Worm (Caenorhabditis elegans): ENCODE measurements around the gene idpb-3.
A peak's percentile ranks its signal among the peaks of the same experiment; 100 is the strongest.

idpb-3 gene

DNA sequence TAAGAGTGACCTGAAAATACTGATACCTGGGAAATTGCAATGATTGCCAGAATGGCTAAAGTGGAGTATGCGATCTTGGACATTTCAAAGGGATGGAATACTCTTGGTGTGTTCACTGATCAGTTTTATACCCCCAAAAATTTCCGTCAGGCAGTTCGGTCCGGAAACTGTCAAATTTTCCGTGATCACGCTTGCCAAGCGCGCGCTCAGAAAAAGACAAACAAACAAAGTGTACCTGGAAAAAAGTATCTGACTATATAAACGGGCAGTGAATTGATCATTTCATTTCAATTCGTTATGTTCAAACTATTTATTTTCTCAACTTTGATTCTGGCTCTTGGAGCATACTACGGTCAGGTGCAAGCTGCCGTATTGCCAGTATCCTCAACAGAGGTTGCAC is at the start of gene idpb-3, which contains the start of gene idpb-1:
Gene idpb-3 (minus strand): TSS at position 101 of the 400 bp plus-strand sequence.
Gene idpb-1 (plus strand): TSS at position 284 of the 400 bp plus-strand sequence.
- TF ChIP-seq mml-1 (tag; optimal IDR thresholded peaks at IDR 0.05): no peak
- no peak for TF ChIP-seq hmg-11 (tag; optimal IDR thresholded peaks at IDR 0.05)
- TF ChIP-seq elt-2 (tag; optimal IDR thresholded peaks at IDR 0.05): no peak
- TF ChIP-seq lsy-12 (tag; optimal IDR thresholded peaks at IDR 0.05): no peak

DNA sequence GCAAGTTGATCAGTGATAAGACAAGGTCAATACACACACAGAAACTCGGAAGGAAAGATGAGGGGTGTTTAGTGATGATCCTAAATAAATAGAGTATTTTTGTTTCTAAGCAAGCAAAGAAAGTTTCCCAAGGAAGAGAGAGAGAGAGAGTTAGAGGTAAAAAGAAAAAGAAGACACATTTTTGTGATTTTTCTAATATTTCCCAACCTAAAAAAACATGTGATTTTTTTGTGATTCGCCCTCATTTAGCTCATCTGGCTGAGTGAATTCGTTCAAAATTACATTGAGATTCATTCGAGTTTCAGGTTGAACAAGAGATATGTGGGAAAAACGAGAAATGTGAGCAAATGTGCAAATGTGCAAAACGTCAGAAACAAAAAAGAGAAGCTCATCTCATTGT is 49.2 kb upstream of the idpb-3 start, which contains the start of gene srb-16:
Gene srb-16 (minus strand): TSS at position 101 of the 400 bp plus-strand sequence.
- TF ChIP-seq ama-1 (optimal IDR thresholded peaks at IDR 0.05) (no peak), elt-3 (tag; optimal IDR thresholded peaks at IDR 0.05) (no peak), fos-1 (tag; optimal IDR thresholded peaks at IDR 0.05) (no peak), zag-1 (tag; optimal IDR thresholded peaks at IDR 0.05) (no peak), nhr-237 (tag; optimal IDR thresholded peaks at IDR 0.05) (no peak), unc-62 (GFP tag; optimal IDR thresholded peaks at IDR 0.05) (no peak), nhr-67 (tag; optimal IDR thresholded peaks at IDR 0.05) (no peak), nfya-1 (tag; optimal IDR thresholded peaks at IDR 0.05; ENCODE audit: insufficient read depth) (no peak), lsy-12 (tag; optimal IDR thresholded peaks at IDR 0.05) (no peak), sea-2 (GFP tag; optimal IDR thresholded peaks at IDR 0.05) (no peak), ceh-9 (tag; optimal IDR thresholded peaks at IDR 0.05) (no peak), pqm-1 (tag; optimal IDR thresholded peaks at IDR 0.05) (no peak), fkh-2 (tag; optimal IDR thresholded peaks at IDR 0.05) (no peak)

DNA sequence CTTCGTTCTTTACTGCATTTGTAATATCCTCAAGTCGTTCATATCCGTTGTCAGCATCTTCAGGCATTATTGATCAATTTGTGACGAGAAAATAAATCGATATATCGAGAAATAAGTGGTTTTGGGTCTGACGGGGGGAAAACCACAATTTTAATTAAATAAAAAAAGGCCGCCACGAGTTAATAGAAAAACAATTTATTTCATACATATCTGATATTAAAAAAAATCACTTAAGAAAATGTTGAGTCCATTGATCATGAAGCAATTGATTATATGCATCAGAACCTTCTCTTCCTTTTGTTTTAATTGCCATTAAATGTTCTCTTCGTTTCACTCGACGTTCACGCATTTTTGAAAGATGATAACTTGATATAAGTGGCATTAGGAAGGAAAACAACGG is 46.7 kb upstream of the idpb-3 start, which contains the start of gene F58A6.5:
Gene F58A6.5 (minus strand): TSS at position 101 of the 400 bp plus-strand sequence.
- TF ChIP-seq fos-1 (tag; optimal IDR thresholded peaks at IDR 0.05): no peak
- TF ChIP-seq nhr-12 (tag; optimal IDR thresholded peaks at IDR 0.05): no peak
- no peak for TF ChIP-seq ceh-82 (tag; optimal IDR thresholded peaks at IDR 0.05)
- no peak for TF ChIP-seq lin-15B (tag; optimal IDR thresholded peaks at IDR 0.05)
- TF ChIP-seq fkh-2 (tag; optimal IDR thresholded peaks at IDR 0.05): no peak
- no peak for TF ChIP-seq mml-1 (tag; optimal IDR thresholded peaks at IDR 0.05)
- no peak for TF ChIP-seq ztf-11 (tag; optimal IDR thresholded peaks at IDR 0.05)
- no peak for TF ChIP-seq daf-12 (tag; optimal IDR thresholded peaks at IDR 0.05)
- TF ChIP-seq nhr-25 (tag; optimal IDR thresholded peaks at IDR 0.05): no peak
- TF ChIP-seq nhr-11 (tag; optimal IDR thresholded peaks at IDR 0.05): no peak
- TF ChIP-seq unc-39 (tag; optimal IDR thresholded peaks at IDR 0.05): no peak
- TF ChIP-seq fkh-10 (GFP tag; optimal IDR thresholded peaks at IDR 0.05): no peak
- TF ChIP-seq nhr-23 (tag; optimal IDR thresholded peaks at IDR 0.05): no peak
- TF ChIP-seq unc-62 (GFP tag; optimal IDR thresholded peaks at IDR 0.05): no peak
- no peak for TF ChIP-seq sea-2 (GFP tag; optimal IDR thresholded peaks at IDR 0.05)
- no peak for TF ChIP-seq nhr-77 (tag; optimal IDR thresholded peaks at IDR 0.05)
- TF ChIP-seq ztf-4 (tag; optimal IDR thresholded peaks at IDR 0.05): no peak

DNA sequence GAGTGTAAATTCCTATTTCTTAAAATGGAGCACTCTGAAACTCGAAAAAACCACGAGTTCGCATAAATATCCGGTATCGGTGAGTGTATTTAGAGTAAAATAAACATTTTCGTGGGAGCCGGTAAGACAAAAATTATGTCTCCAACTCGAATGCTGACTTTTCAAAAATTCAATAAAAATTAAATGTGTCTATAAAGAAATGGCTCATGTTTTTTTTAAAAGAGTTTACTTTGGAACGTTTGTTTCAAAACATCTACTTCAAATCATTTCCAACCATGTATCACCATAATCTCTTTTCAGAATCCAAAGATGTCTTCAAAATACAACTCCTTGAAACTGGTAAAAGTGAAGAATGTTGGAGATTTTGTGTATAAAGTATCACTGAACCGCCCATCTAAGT is 41.0 kb upstream of the idpb-3 start, which contains the start of gene F58A6.1:
Gene F58A6.1 (plus strand): TSS at position 301 of the 400 bp plus-strand sequence.
- TF ChIP-seq R02D3.7 (tag; optimal IDR thresholded peaks at IDR 0.05) (no peak), fos-1 (tag; optimal IDR thresholded peaks at IDR 0.05) (no peak), pha-4 (tag; optimal IDR thresholded peaks at IDR 0.05) (no peak), nhr-77 (tag; optimal IDR thresholded peaks at IDR 0.05) (no peak), egl-5 (tag; optimal IDR thresholded peaks at IDR 0.05) (no peak), aly-2 (tag; optimal IDR thresholded peaks at IDR 0.05) (no peak), jun-1 (tag; optimal IDR thresholded peaks at IDR 0.05) (no peak), ceh-82 (tag; optimal IDR thresholded peaks at IDR 0.05) (no peak), ceh-16 (tag; optimal IDR thresholded peaks at IDR 0.05) (no peak), nhr-43 (tag; optimal IDR thresholded peaks at IDR 0.05; ENCODE audit: poor library complexity, severe bottlenecking) (no peak), ceh-9 (tag; optimal IDR thresholded peaks at IDR 0.05) (no peak)

DNA sequence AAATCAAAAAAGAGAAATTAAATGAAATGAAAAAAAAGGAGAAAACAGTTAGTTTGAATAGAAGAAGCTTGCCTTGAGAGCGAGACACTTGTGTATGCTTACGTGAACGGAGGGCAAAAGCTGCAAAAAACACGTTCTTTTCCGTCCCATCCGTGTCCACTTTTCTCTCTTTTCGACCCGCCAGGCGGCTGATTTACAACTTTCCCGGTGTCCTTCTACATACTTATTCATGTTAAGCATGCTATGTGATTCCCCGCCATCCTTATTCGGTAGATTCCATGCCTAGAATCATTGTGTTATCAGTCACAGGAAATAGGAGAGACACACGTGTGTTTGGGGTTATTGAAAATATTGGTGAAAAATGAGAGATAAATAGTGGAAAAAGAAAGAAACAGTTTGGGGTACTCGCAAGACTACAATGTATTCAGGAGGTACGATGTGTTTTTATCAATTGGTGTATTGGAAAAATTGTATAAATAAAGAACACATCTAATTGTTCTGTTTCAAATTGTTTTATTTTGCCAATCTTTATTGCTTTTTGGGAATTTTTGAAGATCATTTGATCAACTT is 40.4 kb upstream of the idpb-3 start, which contains the start of gene nas-29:
Gene nas-29 (minus strand): TSS at position 92 of the 570 bp plus-strand sequence.
- TF ChIP-seq pqm-1 (tag; optimal IDR thresholded peaks at IDR 0.05) (peak; percentile 89), jun-1 (tag; optimal IDR thresholded peaks at IDR 0.05) (peak; percentile 20), nfya-1 (tag; optimal IDR thresholded peaks at IDR 0.05; ENCODE audit: insufficient read depth) (no peak), egl-27 (tag; optimal IDR thresholded peaks at IDR 0.05) (no peak), ztf-4 (tag; optimal IDR thresholded peaks at IDR 0.05) (no peak), nhr-25 (tag; optimal IDR thresholded peaks at IDR 0.05) (peak; percentile 64), ztf-11 (tag; optimal IDR thresholded peaks at IDR 0.05) (no peak), elt-2 (tag; optimal IDR thresholded peaks at IDR 0.05) (peak; percentile 98), hmg-11 (tag; optimal IDR thresholded peaks at IDR 0.05) (no peak), lsy-12 (tag; optimal IDR thresholded peaks at IDR 0.05) (no peak), R02D3.7 (tag; optimal IDR thresholded peaks at IDR 0.05) (no peak), egl-5 (tag; optimal IDR thresholded peaks at IDR 0.05) (no peak), ama-1 (optimal IDR thresholded peaks at IDR 0.05) (no peak), aly-2 (tag; optimal IDR thresholded peaks at IDR 0.05) (no peak), nhr-28 (tag; optimal IDR thresholded peaks at IDR 0.05) (no peak), elt-3 (tag; optimal IDR thresholded peaks at IDR 0.05) (no peak), snpc-4 (tag; optimal IDR thresholded peaks at IDR 0.05) (no peak), nhr-11 (tag; optimal IDR thresholded peaks at IDR 0.05) (no peak), ZK546.5 (tag; optimal IDR thresholded peaks at IDR 0.05) (no peak), fkh-10 (GFP tag; optimal IDR thresholded peaks at IDR 0.05) (no peak), nhr-23 (tag; optimal IDR thresholded peaks at IDR 0.05) (no peak), nhr-43 (tag; optimal IDR thresholded peaks at IDR 0.05; ENCODE audit: poor library complexity, severe bottlenecking) (peak; percentile 44), nhr-237 (tag; optimal IDR thresholded peaks at IDR 0.05) (no peak), nhr-76 (tag; optimal IDR thresholded peaks at IDR 0.05) (no peak), mdl-1 (tag; optimal IDR thresholded peaks at IDR 0.05) (peak; percentile 28), fkh-2 (tag; optimal IDR thresholded peaks at IDR 0.05) (no peak), nhr-12 (tag; optimal IDR thresholded peaks at IDR 0.05) (no peak), daf-12 (tag; optimal IDR thresholded peaks at IDR 0.05) (no peak), unc-62 (GFP tag; optimal IDR thresholded peaks at IDR 0.05) (no peak)

Measured in whole organism, L3 larva.